Worm (Caenorhabditis elegans) whole organism, young adult: ENCODE data around the gene ZK262.4.

Source experiments
- B0019.2 ChIP-seq: fragments of 200-800 bp; sonication (Bioruptor generic); conservative IDR thresholded peaks from 2 replicates; pipeline ENCODE4 v1.3.6; 2022; ENCODE audit warnings: missing genetic modification reagents, missing genetic modification characterization, missing compliant biosample characterization
- B0035.1 ChIP-seq: sonication (generic microtip); optimal IDR thresholded peaks from 2 replicates; lab custom pipeline; 2016; ENCODE audit warnings: missing genetic modification characterization, mild to moderate bottlenecking, missing compliant biosample characterization, missing genotype, missing genetic modification reagents
- D2030.7 ChIP-seq: fragments of 200-800 bp; sonication (Bioruptor generic); IDR thresholded peaks from 2 replicates; pipeline ENCODE4 v1.3.6; 2022; ENCODE audit warnings: missing genetic modification reagents, missing genetic modification characterization, missing compliant biosample characterization
- F22D6.2 ChIP-seq: sonication (generic microtip); optimal IDR thresholded peaks from 2 replicates; lab custom pipeline; 2016; ENCODE audit warnings: mild to moderate bottlenecking, missing genetic modification characterization, missing compliant biosample characterization
- F33H1.4 ChIP-seq: fragments of 200-800 bp; sonication (Bioruptor generic); IDR thresholded peaks from 2 replicates; pipeline ENCODE4 v1.3.6; 2022; ENCODE audit warnings: missing genetic modification reagents, missing genetic modification characterization, missing compliant biosample characterization
- F37B4.10 ChIP-seq: fragments of 200-800 bp; sonication (Bioruptor generic); IDR thresholded peaks from 2 replicates; pipeline ENCODE4 v1.3.6; 2022; ENCODE audit warnings: missing genetic modification characterization, missing compliant biosample characterization
- F52B5.7 ChIP-seq: sonication (generic microtip); optimal IDR thresholded peaks from 2 replicates; lab custom pipeline; 2016; ENCODE audit warnings: mild to moderate bottlenecking, missing genetic modification characterization, missing compliant biosample characterization
- F55B11.4 ChIP-seq: sonication (generic microtip); optimal IDR thresholded peaks from 2 replicates; lab custom pipeline; 2016; ENCODE audit warnings: missing compliant biosample characterization, missing genetic modification characterization, borderline replicate concordance; ENCODE audit not compliant: insufficient read depth
- F57A8.1 ChIP-seq: fragments of 200-800 bp; sonication (Bioruptor generic); optimal IDR thresholded peaks from 2 replicates; lab custom pipeline; 2018; ENCODE audit warnings: mild to moderate bottlenecking, missing genetic modification characterization, moderate library complexity, missing compliant biosample characterization
- K12H6.12 ChIP-seq: fragments of 200-800 bp; sonication (Bioruptor generic); optimal IDR thresholded peaks from 2 replicates; lab custom pipeline; 2018; ENCODE audit warnings: mild to moderate bottlenecking, missing genetic modification characterization, missing compliant biosample characterization
- Y53G8AR.9 ChIP-seq: fragments of 200-800 bp; sonication (Bioruptor generic); conservative IDR thresholded peaks from 2 replicates; pipeline ENCODE4 v1.3.6; 2022; ENCODE audit warnings: missing genetic modification reagents, missing genetic modification characterization, missing compliant biosample characterization
- Y56A3A.18 ChIP-seq: fragments of 200-800 bp; sonication (Bioruptor generic); IDR thresholded peaks from 2 replicates; pipeline ENCODE4 v1.3.6; 2022; ENCODE audit warnings: missing genetic modification reagents, missing genetic modification characterization, missing compliant biosample characterization
- Y95B8A.8 ChIP-seq: fragments of 200-800 bp; sonication (Bioruptor generic); IDR thresholded peaks from 2 replicates; pipeline ENCODE4 v1.3.6; 2022; ENCODE audit warnings: missing genetic modification reagents, missing genetic modification characterization, missing compliant biosample characterization
- ama-1 ChIP-seq, 3 experiments: fragments of 150-350 bp in 1 of 3; sonication (generic microtip) in 2 of 3; optimal IDR thresholded peaks; 2 replicates each; lab custom pipeline; 2014 to 2018; ENCODE audit warnings: missing biosample characterization in 2 of 3, missing genetic modification characterization in 2 of 3, missing genetic modification reagents in 2 of 3
- cebp-2 ChIP-seq: fragments of 200-800 bp; sonication (Bioruptor generic); IDR thresholded peaks from 2 replicates; pipeline ENCODE4 v1.3.6; 2022; ENCODE audit warnings: missing genetic modification characterization, missing compliant biosample characterization
- ceh-79 ChIP-seq: sonication (generic microtip); optimal IDR thresholded peaks from 2 replicates; lab custom pipeline; 2017; ENCODE audit warnings: mild to moderate bottlenecking, missing genetic modification characterization, missing compliant biosample characterization
- chd-7 ChIP-seq: sonication (generic microtip); optimal IDR thresholded peaks from 2 replicates; lab custom pipeline; 2016; ENCODE audit warnings: mild to moderate bottlenecking, missing genetic modification characterization, moderate library complexity, missing compliant biosample characterization
- dox-1 ChIP-seq: fragments of 200-800 bp; sonication (Bioruptor generic); IDR thresholded peaks from 2 replicates; pipeline ENCODE4 v1.3.6; 2022; ENCODE audit warnings: missing genetic modification reagents, missing genetic modification characterization, missing compliant biosample characterization
- dpl-1 ChIP-seq: fragments of 150-350 bp; optimal IDR thresholded peaks from 2 replicates; lab custom pipeline; 2014; ENCODE audit warnings: missing biosample characterization, missing genetic modification reagents, missing genetic modification characterization
- ets-4 ChIP-seq: fragments of 200-800 bp; sonication (Bioruptor generic); optimal IDR thresholded peaks from 2 replicates; lab custom pipeline; 2018; ENCODE audit warnings: mild to moderate bottlenecking, missing genetic modification characterization, missing compliant biosample characterization
- gei-17 ChIP-seq: fragments of 200-800 bp; sonication (Bioruptor generic); optimal IDR thresholded peaks from 2 replicates; lab custom pipeline; 2018; ENCODE audit warnings: mild to moderate bottlenecking, missing genetic modification characterization, missing compliant biosample characterization
- him-1 ChIP-seq: sonication (generic microtip); optimal IDR thresholded peaks from 2 replicates; lab custom pipeline; 2016; ENCODE audit warnings: missing genotype, missing genetic modification reagents, missing genetic modification characterization, missing compliant biosample characterization
- hrde-1 ChIP-seq: sonication (generic microtip); optimal IDR thresholded peaks from 2 replicates; lab custom pipeline; 2016; ENCODE audit warnings: missing genetic modification characterization, mild to moderate bottlenecking, missing compliant biosample characterization, moderate library complexity, missing genotype, missing genetic modification reagents, borderline replicate concordance
- lag-1 ChIP-seq: fragments of 200-800 bp; sonication (Bioruptor generic); IDR thresholded peaks from 2 replicates; pipeline ENCODE4 v1.3.6; 2022; ENCODE audit warnings: missing genetic modification reagents, missing genetic modification characterization, missing compliant biosample characterization
- let-526 ChIP-seq: fragments of 200-800 bp; sonication (Bioruptor generic); IDR thresholded peaks from 2 replicates; pipeline ENCODE4 v1.3.6; 2022; ENCODE audit warnings: missing genetic modification reagents, missing genetic modification characterization, missing compliant biosample characterization
- lin-35 ChIP-seq, 3 experiments: fragments of 150-350 bp in 2 of 3; sonication (generic microtip) in 1 of 3; optimal IDR thresholded peaks; 2 replicates each; lab custom pipeline; 2014 to 2018; ENCODE audit warnings: missing biosample characterization in 3 of 3, missing genetic modification characterization in 3 of 3, missing genetic modification reagents in 3 of 3
- lin-40 ChIP-seq: sonication (generic microtip); optimal IDR thresholded peaks from 2 replicates; lab custom pipeline; 2016; ENCODE audit warnings: missing genetic modification characterization, mild to moderate bottlenecking, missing compliant biosample characterization, missing genotype, missing genetic modification reagents
- lin-54 ChIP-seq: fragments of 200-800 bp; sonication (Bioruptor generic); optimal IDR thresholded peaks from 2 replicates; lab custom pipeline; 2018; ENCODE audit warnings: mild to moderate bottlenecking, missing genetic modification characterization, missing compliant biosample characterization
- lir-1 ChIP-seq: fragments of 200-800 bp; sonication (Bioruptor generic); conservative IDR thresholded peaks from 2 replicates; pipeline ENCODE4 v1.3.6; 2022; ENCODE audit warnings: missing genetic modification reagents, missing genetic modification characterization, missing compliant biosample characterization
- lsy-27 ChIP-seq: sonication (generic microtip); optimal IDR thresholded peaks from 2 replicates; lab custom pipeline; 2017; ENCODE audit warnings: missing genetic modification characterization, mild to moderate bottlenecking, missing compliant biosample characterization, antibody characterized with exemption, missing genotype, borderline replicate concordance; ENCODE audit not compliant: insufficient read depth
- madf-3 ChIP-seq: fragments of 200-800 bp; sonication (Bioruptor generic); IDR thresholded peaks from 2 replicates; pipeline ENCODE4 v1.3.6; 2022; ENCODE audit warnings: missing genetic modification reagents, missing genetic modification characterization, missing compliant biosample characterization
- nfyb-1 ChIP-seq: fragments of 200-800 bp; sonication (Bioruptor generic); IDR thresholded peaks from 2 replicates; pipeline ENCODE4 v1.3.6; 2022; ENCODE audit warnings: missing genetic modification reagents, missing genetic modification characterization, missing compliant biosample characterization
- nhr-120 ChIP-seq: fragments of 200-800 bp; sonication (Bioruptor generic); IDR thresholded peaks from 2 replicates; pipeline ENCODE4 v1.3.6; 2022; ENCODE audit warnings: missing genetic modification characterization, missing compliant biosample characterization
- nhr-179 ChIP-seq: sonication (generic microtip); optimal IDR thresholded peaks from 2 replicates; lab custom pipeline; 2016; ENCODE audit warnings: mild to moderate bottlenecking, missing genetic modification characterization, missing compliant biosample characterization
- nhr-80 ChIP-seq: sonication (generic microtip); optimal IDR thresholded peaks from 2 replicates; lab custom pipeline; 2016; ENCODE audit warnings: missing genetic modification characterization, missing compliant biosample characterization
- nhr-90 ChIP-seq: sonication (generic microtip); optimal IDR thresholded peaks from 2 replicates; lab custom pipeline; 2016; ENCODE audit warnings: missing genotype, mild to moderate bottlenecking, missing genetic modification characterization, missing compliant biosample characterization
- rcor-1 ChIP-seq: fragments of 200-800 bp; sonication (Bioruptor generic); IDR thresholded peaks from 2 replicates; pipeline ENCODE4 v1.3.6; 2022; ENCODE audit warnings: missing genetic modification reagents, missing genetic modification characterization, missing compliant biosample characterization
- sptf-2 ChIP-seq: fragments of 200-800 bp; sonication (Bioruptor generic); optimal IDR thresholded peaks from 2 replicates; lab custom pipeline; 2018; ENCODE audit warnings: mild to moderate bottlenecking, missing genetic modification characterization, missing compliant biosample characterization
- tbp1 ChIP-seq: fragments of 200-800 bp; sonication (Bioruptor generic); optimal IDR thresholded peaks from 2 replicates; lab custom pipeline; 2018; ENCODE audit warnings: mild to moderate bottlenecking, missing genetic modification characterization, missing compliant biosample characterization
- tbx-9 ChIP-seq: sonication (generic microtip); optimal IDR thresholded peaks from 2 replicates; lab custom pipeline; 2016; ENCODE audit warnings: borderline replicate concordance, missing genetic modification characterization, inconsistent platforms, missing compliant biosample characterization
- unc-130 ChIP-seq: sonication (generic microtip); optimal IDR thresholded peaks from 2 replicates; lab custom pipeline; 2016; ENCODE audit warnings: missing genetic modification reagents, missing genetic modification characterization, missing compliant biosample characterization
- unc-62 ChIP-seq: fragments of 150-350 bp; optimal IDR thresholded peaks from 2 replicates; lab custom pipeline; 2014; ENCODE audit warnings: missing biosample characterization, missing genetic modification reagents, missing genetic modification characterization

ZK262.4 gene

ce11 chrV:18462365-18462837 is 38.0 kb upstream of the ZK262.4 start, which contains the start of gene ZK228.4:
TSS of gene ZK228.4 (plus strand) at chrV:18462787.
- peak; percentile 38 for TF ChIP-seq nhr-80 (tag; lab: Kevin White, UChicago)
- TF ChIP-seq lag-1 (GFP tag; lab: Robert Waterston, UW) = no peak
- no peak for TF ChIP-seq hrde-1 (tag; lab: Kevin White, UChicago)

ce11 chrV:18461200-18461728 is 36.9 kb upstream of the ZK262.4 start, which contains the start of gene ZK228.3:
TSS of gene ZK228.3 (minus strand) at chrV:18461250.
- TF ChIP-seq hrde-1 (tag; lab: Kevin White, UChicago) (no peak), Y53G8AR.9 (GFP tag; lab: Robert Waterston, UW) (no peak), nhr-80 (tag; lab: Kevin White, UChicago) (peak; percentile 79), B0019.2 (no peak), F33H1.4 (GFP tag; lab: Robert Waterston, UW) (no peak), nhr-179 (tag; lab: Kevin White, UChicago) (no peak), nhr-120 (GFP tag; lab: Robert Waterston, UW) (no peak), lin-40 (tag; lab: Kevin White, UChicago) (no peak), rcor-1 (GFP tag; lab: Robert Waterston, UW) (no peak), tbx-9 (tag; lab: Kevin White, UChicago) (no peak), unc-62 (no peak), dox-1 (GFP tag; lab: Robert Waterston, UW) (peak; percentile 9; the same call in 1 of the 2 replicates), madf-3 (GFP tag; lab: Robert Waterston, UW) (no peak), ceh-79 (tag; lab: Kevin White, UChicago) (no peak)

- TF ChIP-seq K12H6.12 (tag; lab: Kevin White, UChicago) (no peak), nfyb-1 (GFP tag; lab: Robert Waterston, UW) (no peak), ets-4 (GFP tag; lab: Kevin White, UChicago) (no peak), F37B4.10 (GFP tag; lab: Robert Waterston, UW) (no peak), dpl-1 (no peak), Y53G8AR.9 (GFP tag; lab: Robert Waterston, UW) (no peak), F22D6.2 (no peak), cebp-2 (GFP tag; lab: Robert Waterston, UW) (no peak), lsy-27 (tag; lab: Kevin White, UChicago) (no peak), ama-1 (optimal IDR thresholded peaks at IDR 0.05; lab: Kevin White, UChicago) (no peak), ama-1 (GFP tag; optimal IDR thresholded peaks at IDR 0.05; lab: Kevin White, UChicago) (no peak), sptf-2 (GFP tag; lab: Kevin White, UChicago) (no peak), Y56A3A.18 (GFP tag; lab: Robert Waterston, UW) (no peak), chd-7 (tag; lab: Kevin White, UChicago) (no peak), F57A8.1 (no peak), gei-17 (GFP tag; lab: Kevin White, UChicago) (no peak), nhr-90 (tag; lab: Kevin White, UChicago) (no peak), Y95B8A.8 (no peak), let-526 (GFP tag; lab: Robert Waterston, UW) (no peak)
Measured at ce11 chrV:18456574-18456973, 32.2 kb upstream of the ZK262.4 start, which contains the start of gene ZK228.10. TSS of gene ZK228.10 (plus strand) at chrV:18456874.

ce11 chrV:18444118-18444517 is 19.7 kb upstream of the ZK262.4 start, which contains the start of gene ZK228.1:
TSS of gene ZK228.1 (plus strand) at chrV:18444418.
- TF ChIP-seq unc-130 (GFP tag; lab: Kevin White, UChicago) (no peak), D2030.7 (GFP tag; lab: Robert Waterston, UW) (no peak), him-1 (no peak), lin-35 (GFP tag; optimal IDR thresholded peaks at IDR 0.05; lab: Kevin White, UChicago) (no peak), lir-1 (GFP tag; lab: Robert Waterston, UW) (no peak), hrde-1 (tag; lab: Kevin White, UChicago) (no peak), F55B11.4 (tag; lab: Kevin White, UChicago) (no peak), B0035.1 (tag; lab: Kevin White, UChicago) (no peak), tbp1 (GFP tag; lab: Kevin White, UChicago) (no peak), ama-1 (optimal IDR thresholded peaks at IDR 0.05; lab: Kevin White, UChicago) (no peak), ama-1 (GFP tag; optimal IDR thresholded peaks at IDR 0.05; lab: Kevin White, UChicago) (no peak), gei-17 (GFP tag; lab: Kevin White, UChicago) (no peak), lin-54 (GFP tag; lab: Kevin White, UChicago) (no peak), F52B5.7 (tag; lab: Kevin White, UChicago) (no peak)
